Fruit fly (Drosophila melanogaster) whole organism, embryonic: Measurements from ENCODE around the gene Rack1.

ENCODE experiments used
- Ada2b ChIP-seq: fragments of 200-800 bp; sonication (Bioruptor generic); IDR thresholded peaks from 2 replicates; pipeline ENCODE4 v1.3.6; 2022; ENCODE audit warnings: missing biosample characterization, missing genetic modification characterization
- CG10209 ChIP-seq: fragments of 200-800 bp; sonication (Bioruptor generic); optimal IDR thresholded peaks from 3 replicates; lab custom pipeline; 2017; ENCODE audit warnings: missing biosample characterization, mild to moderate bottlenecking, missing genetic modification characterization, missing genetic modification reagents
- CG10565 ChIP-seq: fragments of 200-800 bp; sonication (Bioruptor generic); optimal IDR thresholded peaks from 3 replicates; lab custom pipeline; 2016; ENCODE audit warnings: missing biosample characterization, mild to moderate bottlenecking, missing genetic modification characterization
- CG12659 ChIP-seq: fragments of 200-800 bp; sonication (Bioruptor generic); optimal IDR thresholded peaks from 3 replicates; lab custom pipeline; 2017; ENCODE audit warnings: mild to moderate bottlenecking, missing biosample characterization, missing genetic modification reagents, missing genetic modification characterization
- CG1832 ChIP-seq: fragments of 200-800 bp; sonication (Bioruptor generic); optimal IDR thresholded peaks from 2 replicates; lab custom pipeline; 2017; ENCODE audit warnings: missing biosample characterization, mild to moderate bottlenecking, missing genetic modification characterization, inconsistent platforms
- CG18599 ChIP-seq: fragments of 200-800 bp; sonication (Bioruptor generic); optimal IDR thresholded peaks from 3 replicates; lab custom pipeline; 2017; ENCODE audit warnings: missing biosample characterization, missing genetic modification characterization, mild to moderate bottlenecking, moderate library complexity, missing genetic modification reagents
- CG2120 ChIP-seq: fragments of 200-800 bp; sonication (Bioruptor generic); optimal IDR thresholded peaks from 3 replicates; lab custom pipeline; 2016; ENCODE audit warnings: missing biosample characterization, missing genetic modification characterization
- CG2202 ChIP-seq: fragments of 200-800 bp; sonication (Bioruptor generic); optimal IDR thresholded peaks from 2 replicates; lab custom pipeline; 2018; ENCODE audit warnings: missing biosample characterization, mild to moderate bottlenecking, missing genetic modification characterization
- CG31441 ChIP-seq: fragments of 200-800 bp; sonication (Bioruptor generic); IDR thresholded peaks from 2 replicates; pipeline ENCODE4 v1.3.6; 2022; ENCODE audit warnings: missing biosample characterization, missing genetic modification characterization
- CG3163 ChIP-seq: fragments of 200-800 bp; sonication (Bioruptor generic); optimal IDR thresholded peaks from 3 replicates; lab custom pipeline; 2016; ENCODE audit warnings: missing biosample characterization, missing genetic modification characterization
- CG4424 ChIP-seq: fragments of 200-800 bp; sonication (Bioruptor generic); optimal IDR thresholded peaks from 3 replicates; lab custom pipeline; 2016; ENCODE audit warnings: missing biosample characterization, missing genetic modification characterization
- CG4617 ChIP-seq: fragments of 200-800 bp; sonication (Bioruptor generic); optimal IDR thresholded peaks from 3 replicates; lab custom pipeline; 2016; ENCODE audit warnings: missing biosample characterization, missing genetic modification characterization, borderline replicate concordance
- CG5180 ChIP-seq: fragments of 200-800 bp; sonication (Bioruptor generic); optimal IDR thresholded peaks from 3 replicates; lab custom pipeline; 2017; ENCODE audit warnings: missing biosample characterization, missing genetic modification characterization, mild to moderate bottlenecking, moderate library complexity, missing genetic modification reagents
- CG7271 ChIP-seq: fragments of 200-800 bp; sonication (Bioruptor generic); optimal IDR thresholded peaks from 2 replicates; lab custom pipeline; 2018; ENCODE audit warnings: missing biosample characterization, mild to moderate bottlenecking, missing genetic modification characterization, moderate library complexity
- CG7786 ChIP-seq: fragments of 200-800 bp; sonication (Bioruptor generic); optimal IDR thresholded peaks from 2 replicates; lab custom pipeline; 2016; ENCODE audit warnings: missing biosample characterization, missing genetic modification characterization
- CG8281 ChIP-seq: fragments of 200-800 bp; sonication (Bioruptor generic); optimal IDR thresholded peaks from 2 replicates; lab custom pipeline; 2018; ENCODE audit warnings: missing biosample characterization, mild to moderate bottlenecking, missing genetic modification characterization, moderate library complexity
- CG8944 ChIP-seq: fragments of 200-800 bp; sonication (Bioruptor generic); optimal IDR thresholded peaks from 3 replicates; lab custom pipeline; 2016; ENCODE audit warnings: missing biosample characterization, missing genetic modification characterization
- CG9609 ChIP-seq: fragments of 200-800 bp; sonication (Bioruptor generic); optimal IDR thresholded peaks from 3 replicates; lab custom pipeline; 2016; ENCODE audit warnings: missing biosample characterization, missing genetic modification characterization
- CG9817 ChIP-seq: fragments of 200-800 bp; sonication (Bioruptor generic); optimal IDR thresholded peaks from 2 replicates; lab custom pipeline; 2018; ENCODE audit warnings: missing biosample characterization, mild to moderate bottlenecking, missing genetic modification characterization, moderate library complexity
- CHES-1-like ChIP-seq: fragments of 200-800 bp; sonication (Bioruptor generic); optimal IDR thresholded peaks from 2 replicates; lab custom pipeline; 2016; ENCODE audit warnings: missing biosample characterization, missing genetic modification characterization
- CTCF ChIP-seq: fragments of 200-800 bp; sonication (Bioruptor generic); optimal IDR thresholded peaks from 2 replicates; lab custom pipeline; 2017; ENCODE audit warnings: missing biosample characterization, mild to moderate bottlenecking, missing genetic modification characterization, moderate library complexity
- HLH4C ChIP-seq: fragments of 200-800 bp; sonication (Bioruptor generic); IDR thresholded peaks from 3 replicates; pipeline ENCODE4 v1.3.6; 2022; ENCODE audit warnings: missing biosample characterization, missing genetic modification characterization; ENCODE audit not compliant: partially characterized antibody
- HLHmδ ChIP-seq: fragments of 200-800 bp; sonication (Bioruptor generic); optimal IDR thresholded peaks from 2 replicates; lab custom pipeline; 2018; ENCODE audit warnings: missing biosample characterization, mild to moderate bottlenecking, missing genetic modification characterization, moderate library complexity
- HmgD ChIP-seq: fragments of 200-800 bp; sonication (Bioruptor generic); optimal IDR thresholded peaks from 3 replicates; lab custom pipeline; 2016; ENCODE audit warnings: missing biosample characterization, missing genetic modification characterization
- Hr3 ChIP-seq: fragments of 200-800 bp; sonication (Bioruptor generic); optimal IDR thresholded peaks from 3 replicates; lab custom pipeline; 2016; ENCODE audit warnings: missing biosample characterization, missing genetic modification characterization
- Hsf ChIP-seq: fragments of 200-800 bp; sonication (Bioruptor generic); optimal IDR thresholded peaks from 3 replicates; lab custom pipeline; 2016; ENCODE audit warnings: missing biosample characterization, missing genetic modification characterization
- Lim3 ChIP-seq: fragments of 200-800 bp; sonication (Bioruptor generic); IDR thresholded peaks from 2 replicates; pipeline ENCODE4 v1.3.6; 2022; ENCODE audit warnings: missing biosample characterization, missing genetic modification characterization
- Mrtf ChIP-seq: fragments of 200-800 bp; sonication (Bioruptor generic); IDR thresholded peaks from 3 replicates; pipeline ENCODE4 v1.3.6; 2022; ENCODE audit warnings: missing biosample characterization, missing genetic modification characterization
- NK7.1 ChIP-seq: fragments of 200-800 bp; sonication (Bioruptor generic); optimal IDR thresholded peaks from 3 replicates; lab custom pipeline; 2016; ENCODE audit warnings: missing biosample characterization, missing genetic modification characterization
- Opbp ChIP-seq: fragments of 200-800 bp; sonication (Bioruptor generic); IDR thresholded peaks from 3 replicates; pipeline ENCODE4 v1.3.6; 2022; ENCODE audit warnings: missing biosample characterization, missing genetic modification characterization; ENCODE audit not compliant: partially characterized antibody
- Optix ChIP-seq: fragments of 200-800 bp; sonication (Bioruptor generic); IDR thresholded peaks from 3 replicates; pipeline ENCODE4 v1.3.6; 2022; ENCODE audit warnings: missing biosample characterization, missing genetic modification characterization
- Rfx ChIP-seq: fragments of 200-800 bp; sonication (Bioruptor generic); IDR thresholded peaks from 2 replicates; pipeline ENCODE4 v1.3.6; 2022; ENCODE audit warnings: missing biosample characterization, missing genetic modification characterization
- Sin3A ChIP-seq: fragments of >200 bp; optimal IDR thresholded peaks from 2 replicates; lab custom pipeline; 2018
- ap ChIP-seq: fragments of 200-800 bp; sonication (Bioruptor generic); IDR thresholded peaks from 2 replicates; pipeline ENCODE4 v1.3.6; 2022; ENCODE audit warnings: missing biosample characterization, missing genetic modification characterization
- cwo ChIP-seq: fragments of 200-800 bp; sonication (Bioruptor generic); optimal IDR thresholded peaks from 3 replicates; lab custom pipeline; 2017; ENCODE audit warnings: missing biosample characterization, missing genetic modification characterization, mild to moderate bottlenecking, moderate library complexity, missing genetic modification reagents
- danr ChIP-seq: fragments of 200-800 bp; sonication (Bioruptor generic); IDR thresholded peaks from 2 replicates; pipeline ENCODE4 v1.3.6; 2022; ENCODE audit warnings: missing biosample characterization, missing genetic modification characterization
- en ChIP-seq: fragments of 200-800 bp; sonication (Bioruptor generic); optimal IDR thresholded peaks from 2 replicates; lab custom pipeline; 2016; ENCODE audit warnings: missing biosample characterization, missing genetic modification characterization
- fd96Cb ChIP-seq: fragments of 200-800 bp; sonication (Bioruptor generic); optimal IDR thresholded peaks from 2 replicates; lab custom pipeline; 2018; ENCODE audit warnings: missing biosample characterization, mild to moderate bottlenecking, missing genetic modification characterization, moderate library complexity
- hkb ChIP-seq, 2 experiments: fragments of 200-800 bp in 1 of 2; fragments of >200 bp in 1 of 2; sonication (Bioruptor generic) in 1 of 2; IDR thresholded peaks in 1 of 2; optimal IDR thresholded peaks in 1 of 2; 2 replicates each; pipeline versions ENCODE4 v1.3.6 to Lab custom; 2017 to 2022; ENCODE audit warnings: missing biosample characterization in 1 of 2, missing genetic modification characterization in 1 of 2
- mld ChIP-seq: fragments of 200-800 bp; sonication (Bioruptor generic); IDR thresholded peaks from 3 replicates; pipeline ENCODE4 v1.3.6; 2022; ENCODE audit warnings: missing biosample characterization, missing genetic modification characterization; ENCODE audit not compliant: partially characterized antibody
- odd ChIP-seq: fragments of 200-800 bp; sonication (Bioruptor generic); optimal IDR thresholded peaks from 2 replicates; lab custom pipeline; 2017; ENCODE audit warnings: missing biosample characterization, mild to moderate bottlenecking, missing genetic modification characterization
- pan ChIP-seq, 4 experiments: fragments of >200 bp in 3 of 4; fragments of 200-800 bp in 1 of 4; sonication (Bioruptor generic) in 1 of 4; optimal IDR thresholded peaks in 3 of 4; IDR thresholded peaks in 1 of 4; 2 replicates each; pipeline versions ENCODE4 v1.3.6 to Lab custom; 2017 to 2022; ENCODE audit warnings: missing biosample characterization in 2 of 4, missing genetic modification characterization in 2 of 4, mixed read lengths in 1 of 4
- so ChIP-seq: fragments of 200-800 bp; sonication (Bioruptor generic); IDR thresholded peaks from 3 replicates; pipeline ENCODE4 v1.3.6; 2022; ENCODE audit warnings: missing biosample characterization, missing genetic modification characterization
- stc ChIP-seq: fragments of 200-800 bp; sonication (Bioruptor generic); IDR thresholded peaks from 2 replicates; pipeline ENCODE4 v1.3.6; 2022; ENCODE audit warnings: missing biosample characterization, missing genetic modification characterization
- stwl ChIP-seq: fragments of 200-800 bp; sonication (Bioruptor generic); optimal IDR thresholded peaks from 3 replicates; lab custom pipeline; 2018; ENCODE audit warnings: missing biosample characterization, mild to moderate bottlenecking, missing genetic modification characterization, moderate library complexity
- unc-4 ChIP-seq: fragments of 200-800 bp; sonication (Bioruptor generic); IDR thresholded peaks from 2 replicates; pipeline ENCODE4 v1.3.6; 2022; ENCODE audit warnings: missing biosample characterization, missing genetic modification characterization; ENCODE audit not compliant: partially characterized antibody
- wdn ChIP-seq: fragments of 200-800 bp; sonication (Bioruptor generic); IDR thresholded peaks from 2 replicates; pipeline ENCODE4 v1.3.6; 2022; ENCODE audit warnings: missing biosample characterization, missing genetic modification characterization
- zf30C ChIP-seq: fragments of 200-800 bp; sonication (Bioruptor generic); optimal IDR thresholded peaks from 3 replicates; lab custom pipeline; 2018; ENCODE audit warnings: missing biosample characterization, mild to moderate bottlenecking, missing genetic modification characterization

Gene Rack1

dm6 chr2L:7799804-7800433, 27.2 kb downstream of the Rack1 start, which contains the start of the genes Herp and r2d2 (continued):
- TF ChIP-seq HLH4C (GFP tag; lab: Robert Waterston, UW): peak; percentile 55; the same call in 1 of the 3 replicates
- TF ChIP-seq so (GFP tag; lab: Robert Waterston, UW): peak; percentile 91
- TF ChIP-seq CG4617: peak; percentile 93
- TF ChIP-seq NK7.1 (GFP tag; lab: Kevin White, UChicago): peak; percentile 91
- TF ChIP-seq CG8281 (tag; lab: Kevin White, UChicago): peak; percentile 84
- peak; percentile 62 for TF ChIP-seq CG7271 (tag; lab: Kevin White, UChicago)
- peak; percentile 36 for TF ChIP-seq CTCF
- TF ChIP-seq CG2202 (tag; lab: Kevin White, UChicago): peak; percentile 76
- TF ChIP-seq pan (optimal IDR thresholded peaks at IDR 0.05; lab: Kevin White, UChicago): no peak
- peak in 1 of 2 experiments; percentile 84 for TF ChIP-seq pan (GFP tag; optimal IDR thresholded peaks at IDR 0.05 in 1 of 2, IDR thresholded peaks at IDR 0.05 in 1 of 2)
- no peak for TF ChIP-seq CG1832 (GFP tag; lab: Kevin White, UChicago)
- TF ChIP-seq stc (GFP tag; lab: Robert Waterston, UW): peak; percentile 72; the same call in 1 of the 2 replicates
- TF ChIP-seq Opbp (GFP tag; lab: Robert Waterston, UW): peak; percentile 63; the same call in 1 of the 3 replicates
- TF ChIP-seq hkb (optimal IDR thresholded peaks at IDR 0.05; lab: Kevin White, UChicago): peak; percentile 12
- peak; percentile 88 for TF ChIP-seq hkb (GFP tag; IDR thresholded peaks at IDR 0.05; lab: Robert Waterston, UW)
- TF ChIP-seq en (GFP tag; lab: Kevin White, UChicago): peak; percentile 87
- TF ChIP-seq HLHmδ (GFP tag; lab: Kevin White, UChicago): no peak
- TF ChIP-seq Lim3 (GFP tag; lab: Robert Waterston, UW): peak; percentile 52; the same call in 1 of the 2 replicates
- peak; percentile 92 for TF ChIP-seq CG9817 (tag; lab: Kevin White, UChicago)
- TF ChIP-seq CG12659 (GFP tag; lab: Kevin White, UChicago): peak; percentile 91
- TF ChIP-seq fd96Cb (tag; lab: Kevin White, UChicago): peak; percentile 81
- TF ChIP-seq CG7786 (GFP tag; lab: Kevin White, UChicago): peak; percentile 95
- peak; percentile 93 for TF ChIP-seq Hsf (GFP tag; lab: Kevin White, UChicago)
- peak; percentile 83; the same call in 2 of the 3 replicates for TF ChIP-seq Mrtf (GFP tag; lab: Robert Waterston, UW)
- peak; percentile 80; the same call in 1 of the 2 replicates for TF ChIP-seq wdn (GFP tag; lab: Robert Waterston, UW)
- TF ChIP-seq Rfx (GFP tag; lab: Robert Waterston, UW): peak; percentile 94
- peak; percentile 71 for TF ChIP-seq danr (GFP tag; lab: Robert Waterston, UW)
- TF ChIP-seq unc-4 (GFP tag; lab: Robert Waterston, UW): peak; percentile 85
- peak; percentile 74 for TF ChIP-seq CG10565
- TF ChIP-seq CG31441 (GFP tag; lab: Robert Waterston, UW): peak; percentile 96
- peak; percentile 80 for TF ChIP-seq odd (GFP tag; lab: Kevin White, UChicago)
- peak; percentile 87 for TF ChIP-seq stwl (tag; lab: Kevin White, UChicago)
- peak; percentile 91 for TF ChIP-seq Sin3A (lab: Kevin White, UChicago)
- TF ChIP-seq Ada2b (GFP tag; lab: Robert Waterston, UW): peak; percentile 86
- TF ChIP-seq HmgD (GFP tag; lab: Kevin White, UChicago): peak; percentile 97
- peak; percentile 79 for TF ChIP-seq cwo (GFP tag; lab: Kevin White, UChicago)
- TF ChIP-seq CG10209 (GFP tag; lab: Kevin White, UChicago): peak; percentile 88
- TF ChIP-seq mld (GFP tag; lab: Robert Waterston, UW): no peak
- TF ChIP-seq CG18599: peak; percentile 94
- peak; percentile 66 for TF ChIP-seq CG5180
- TF ChIP-seq CHES-1-like (GFP tag; lab: Kevin White, UChicago): peak; percentile 96
- TF ChIP-seq ap (GFP tag; lab: Robert Waterston, UW): peak; percentile 55; the same call in 1 of the 2 replicates
- peak; percentile 93 for TF ChIP-seq CG8944 (GFP tag; lab: Kevin White, UChicago)
- peak; percentile 96 for TF ChIP-seq CG2120 (GFP tag; lab: Kevin White, UChicago)
- TF ChIP-seq CG9609 (GFP tag; lab: Kevin White, UChicago): peak; percentile 94
- peak; percentile 93 for TF ChIP-seq CG4424
- TF ChIP-seq zf30C (GFP tag; lab: Kevin White, UChicago): no peak
- TF ChIP-seq Hr3: peak; percentile 91
- peak; percentile 88 for TF ChIP-seq Optix (GFP tag; lab: Robert Waterston, UW)
- TF ChIP-seq CG3163 (GFP tag; lab: Kevin White, UChicago): peak; percentile 82
